Worm (Caenorhabditis elegans) whole organism, L1 larva: ENCODE data around the gene fkh-9.

Experiments used
- C16A3.4 ChIP-seq: fragments of 150-350 bp; optimal IDR thresholded peaks from 2 replicates; lab custom pipeline; 2014; ENCODE audit warnings: missing biosample characterization, missing genetic modification characterization
- C34B4.2 ChIP-seq: sonication (generic microtip); optimal IDR thresholded peaks from 2 replicates; lab custom pipeline; 2017; ENCODE audit warnings: mild to moderate bottlenecking, missing genetic modification characterization, missing compliant biosample characterization
- F16B12.6 ChIP-seq: fragments of 150-350 bp; optimal IDR thresholded peaks from 2 replicates; lab custom pipeline; 2014; ENCODE audit warnings: missing biosample characterization, missing genetic modification characterization
- aha-1 ChIP-seq: fragments of 150-350 bp; optimal IDR thresholded peaks from 2 replicates; lab custom pipeline; 2014; ENCODE audit warnings: missing biosample characterization, missing genetic modification characterization
- aly-2 ChIP-seq: fragments of 150-350 bp; optimal IDR thresholded peaks from 2 replicates; lab custom pipeline; 2014; ENCODE audit warnings: missing biosample characterization, missing genetic modification characterization
- blmp-1 ChIP-seq: fragments of 150-350 bp; optimal IDR thresholded peaks from 2 replicates; lab custom pipeline; 2014; ENCODE audit warnings: missing biosample characterization, missing genetic modification characterization
- ceh-88 ChIP-seq: fragments of 200-800 bp; sonication (Bioruptor generic); IDR thresholded peaks from 2 replicates; pipeline ENCODE4 v1.3.6; 2022; ENCODE audit warnings: missing genetic modification characterization, missing compliant biosample characterization
- ceh-90 ChIP-seq: sonication (generic microtip); optimal IDR thresholded peaks from 2 replicates; lab custom pipeline; 2016; ENCODE audit warnings: missing genetic modification characterization, missing compliant biosample characterization
- dpl-1 ChIP-seq, 3 experiments: fragments of 150-350 bp in 2 of 3; sonication (generic microtip) in 1 of 3; optimal IDR thresholded peaks; 2 replicates each; lab custom pipeline; 2014 to 2017; ENCODE audit warnings: missing biosample characterization in 3 of 3, missing genetic modification characterization in 3 of 3, missing genetic modification reagents in 3 of 3
- efl-1 ChIP-seq, 4 experiments: fragments of 150-350 bp; optimal IDR thresholded peaks in 3 of 4; peaks in 1 of 4; 1 replicate in 1 of 4; 2 replicates in 3 of 4; lab custom pipeline; 2014; ENCODE audit warnings: missing biosample characterization in 2 of 4, missing genetic modification characterization in 2 of 4, missing genetic modification reagents in 2 of 4
- egl-27 ChIP-seq, 2 experiments: fragments of 150-350 bp in 1 of 2; sonication (generic microtip); optimal IDR thresholded peaks; 3 replicates each; lab custom pipeline; 2017 to 2018; ENCODE audit warnings: missing biosample characterization in 2 of 2, missing genetic modification characterization in 2 of 2, missing genetic modification reagents in 2 of 2
- elt-2 ChIP-seq: sonication (generic microtip); optimal IDR thresholded peaks from 2 replicates; lab custom pipeline; 2016; ENCODE audit warnings: missing genetic modification characterization, mild to moderate bottlenecking, inconsistent platforms, missing compliant biosample characterization, missing genetic modification reagents
- elt-3 ChIP-seq, 6 experiments: fragments of 150-350 bp in 1 of 6; sonication (generic microtip); optimal IDR thresholded peaks; 2 replicates each; lab custom pipeline; 2017 to 2018; ENCODE audit warnings: missing biosample characterization in 6 of 6, missing genetic modification characterization in 6 of 6, inconsistent platforms in 1 of 6
- fos-1 ChIP-seq: fragments of 150-350 bp; optimal IDR thresholded peaks from 2 replicates; lab custom pipeline; 2014; ENCODE audit warnings: missing biosample characterization, missing genetic modification characterization
- grh-1 ChIP-seq: fragments of 200-800 bp; sonication (Bioruptor generic); IDR thresholded peaks from 2 replicates; pipeline ENCODE4 v1.3.6; 2022; ENCODE audit warnings: missing genetic modification reagents, missing genetic modification characterization, missing compliant biosample characterization
- hlh-17 ChIP-seq: fragments of 200-800 bp; sonication (Bioruptor generic); optimal IDR thresholded peaks from 2 replicates; lab custom pipeline; 2018; ENCODE audit warnings: missing genetic modification characterization, mild to moderate bottlenecking, missing compliant biosample characterization, moderate library complexity, borderline replicate concordance
- hlh-4 ChIP-seq: sonication (generic microtip); optimal IDR thresholded peaks from 2 replicates; lab custom pipeline; 2016; ENCODE audit warnings: mild to moderate bottlenecking, missing genetic modification characterization, missing compliant biosample characterization
- hpl-2 ChIP-seq: fragments of 150-350 bp; optimal IDR thresholded peaks from 2 replicates; lab custom pipeline; 2014; ENCODE audit warnings: missing biosample characterization, missing genetic modification reagents, missing genetic modification characterization
- irx-1 ChIP-seq: sonication (generic microtip); optimal IDR thresholded peaks from 2 replicates; lab custom pipeline; 2016; ENCODE audit warnings: missing genetic modification characterization, missing compliant biosample characterization
- isw-1 ChIP-seq: fragments of 200-800 bp; sonication (Bioruptor generic); IDR thresholded peaks from 2 replicates; pipeline ENCODE4 v1.3.6; 2022; ENCODE audit warnings: missing genetic modification characterization, missing compliant biosample characterization
- lin-14 ChIP-seq: fragments of 200-800 bp; sonication (Bioruptor generic); optimal IDR thresholded peaks from 2 replicates; lab custom pipeline; 2018; ENCODE audit warnings: mild to moderate bottlenecking, missing genetic modification characterization, moderate library complexity, missing compliant biosample characterization
- lin-35 ChIP-seq, 2 experiments: fragments of 150-350 bp; optimal IDR thresholded peaks; 2 replicates each; lab custom pipeline; 2014; ENCODE audit warnings: missing biosample characterization in 2 of 2, missing genetic modification characterization in 2 of 2, missing genetic modification reagents in 2 of 2
- lsy-2 ChIP-seq, 2 experiments: fragments of 150-350 bp; optimal IDR thresholded peaks; 2 replicates each; lab custom pipeline; 2014; ENCODE audit warnings: missing biosample characterization in 2 of 2, missing genetic modification characterization in 2 of 2
- mab-9 ChIP-seq: fragments of 200-800 bp; sonication (Bioruptor generic); IDR thresholded peaks from 2 replicates; pipeline ENCODE4 v1.3.6; 2022; ENCODE audit warnings: missing genetic modification reagents, missing genetic modification characterization, missing compliant biosample characterization
- mdl-1 ChIP-seq, 2 experiments: fragments of 150-350 bp; optimal IDR thresholded peaks; 2 replicates each; lab custom pipeline; 2014 to 2017; ENCODE audit warnings: missing biosample characterization in 2 of 2, missing genetic modification characterization in 2 of 2, inconsistent platforms in 1 of 2
- nhr-20 ChIP-seq: sonication (generic microtip); optimal IDR thresholded peaks from 2 replicates; lab custom pipeline; 2016; ENCODE audit warnings: mild to moderate bottlenecking, missing genetic modification characterization, missing compliant biosample characterization
- nhr-47 ChIP-seq: sonication (generic microtip); optimal IDR thresholded peaks from 2 replicates; lab custom pipeline; 2016; ENCODE audit warnings: mild to moderate bottlenecking, missing genetic modification characterization, moderate library complexity, missing compliant biosample characterization
- nhr-71 ChIP-seq: sonication (generic microtip); optimal IDR thresholded peaks from 2 replicates; lab custom pipeline; 2016; ENCODE audit warnings: mild to moderate bottlenecking, missing genetic modification characterization, moderate library complexity, missing compliant biosample characterization
- nhr-90 ChIP-seq: sonication (generic microtip); optimal IDR thresholded peaks from 2 replicates; lab custom pipeline; 2016; ENCODE audit warnings: mild to moderate bottlenecking, missing genetic modification characterization, missing compliant biosample characterization; ENCODE audit not compliant: poor library complexity
- pax-3 ChIP-seq: fragments of 200-800 bp; sonication (Bioruptor generic); optimal IDR thresholded peaks from 2 replicates; lab custom pipeline; 2018; ENCODE audit warnings: mild to moderate bottlenecking, missing genetic modification characterization, moderate library complexity, missing compliant biosample characterization
- pqm-1 ChIP-seq: sonication (generic microtip); optimal IDR thresholded peaks from 3 replicates; lab custom pipeline; 2017; ENCODE audit warnings: missing biosample characterization, missing genetic modification characterization
- snpc-4 ChIP-seq: fragments of 150-350 bp; optimal IDR thresholded peaks from 2 replicates; lab custom pipeline; 2014; ENCODE audit warnings: missing biosample characterization, missing genetic modification characterization
- snu-23 ChIP-seq: sonication (generic microtip); optimal IDR thresholded peaks from 2 replicates; lab custom pipeline; 2016; ENCODE audit warnings: missing genetic modification characterization, missing compliant biosample characterization
- sox-4 ChIP-seq: sonication (generic microtip); optimal IDR thresholded peaks from 2 replicates; lab custom pipeline; 2016; ENCODE audit warnings: missing genetic modification characterization, missing compliant biosample characterization
- sup-37 ChIP-seq: fragments of 200-800 bp; sonication (Bioruptor generic); optimal IDR thresholded peaks from 2 replicates; lab custom pipeline; 2018; ENCODE audit warnings: mild to moderate bottlenecking, missing genetic modification characterization, missing compliant biosample characterization
- swsn-7 ChIP-seq: sonication (generic microtip); optimal IDR thresholded peaks from 2 replicates; lab custom pipeline; 2016; ENCODE audit warnings: missing genetic modification characterization, missing compliant biosample characterization
- tbx-2 ChIP-seq: sonication (generic microtip); optimal IDR thresholded peaks from 2 replicates; lab custom pipeline; 2016; ENCODE audit warnings: missing genetic modification characterization, missing compliant biosample characterization
- unc-130 ChIP-seq: fragments of 150-350 bp; optimal IDR thresholded peaks from 2 replicates; lab custom pipeline; 2017; ENCODE audit warnings: missing biosample characterization, missing genetic modification characterization, inconsistent platforms
- unc-62 ChIP-seq: fragments of 150-350 bp; optimal IDR thresholded peaks from 2 replicates; lab custom pipeline; 2014; ENCODE audit warnings: missing biosample characterization, missing genetic modification reagents, missing genetic modification characterization
- zag-1 ChIP-seq: fragments of 150-350 bp; optimal IDR thresholded peaks from 2 replicates; lab custom pipeline; 2014; ENCODE audit warnings: missing biosample characterization, missing genetic modification characterization
- ztf-4 ChIP-seq: fragments of 150-350 bp; optimal IDR thresholded peaks from 2 replicates; lab custom pipeline; 2014; ENCODE audit warnings: missing biosample characterization, missing genetic modification characterization

Gene fkh-9

ce11 chrX:3832059-3832641 is 5.4 kb upstream of the fkh-9 start (continued):
- no peak for TF ChIP-seq unc-62 (GFP tag; lab: Kevin White, UChicago)
- peak; percentile 20 for TF ChIP-seq nhr-90
- TF ChIP-seq lin-14 (GFP tag; lab: Kevin White, UChicago) = peak; percentile 70
- no peak for TF ChIP-seq nhr-47 (tag; lab: Kevin White, UChicago)
- TF ChIP-seq pqm-1 (tag; lab: Kevin White, UChicago) = no peak
- peak in 1 of 2 experiments; percentile 69 for TF ChIP-seq mdl-1 (tag; optimal IDR thresholded peaks at IDR 0.05; lab: Kevin White, UChicago)
- TF ChIP-seq efl-1 (optimal IDR thresholded peaks at IDR 0.05; lab: Kevin White, UChicago) = no peak
- peak in 1 of 2 experiments; percentile 94 for TF ChIP-seq efl-1 (GFP tag; optimal IDR thresholded peaks at IDR 0.05 in 1 of 2; lab: Kevin White, UChicago)
- TF ChIP-seq egl-27 (tag; optimal IDR thresholded peaks at IDR 0.05; lab: Kevin White, UChicago) = no peak
- TF ChIP-seq hlh-4 = no peak
- TF ChIP-seq lsy-2 (tag; optimal IDR thresholded peaks at IDR 0.05; lab: Kevin White, UChicago) = no peak
- TF ChIP-seq hlh-17 (GFP tag; lab: Kevin White, UChicago) = no peak
- peak; percentile 2 for TF ChIP-seq unc-130 (tag; lab: Kevin White, UChicago)
- TF ChIP-seq zag-1 = no peak
- TF ChIP-seq sup-37 (GFP tag; lab: Kevin White, UChicago) = no peak
- no peak for TF ChIP-seq ceh-90
- TF ChIP-seq nhr-20 (tag; lab: Kevin White, UChicago) = peak; percentile 70
- TF ChIP-seq ztf-4 (tag; lab: Kevin White, UChicago) = no peak
- TF ChIP-seq snu-23 (GFP tag; lab: Kevin White, UChicago) = peak; percentile 62
- no peak for TF ChIP-seq aha-1 (tag; lab: Kevin White, UChicago)

ce11 chrX:3830872-3831271 is 4.1 kb upstream of the fkh-9 start:
- no peak for TF ChIP-seq isw-1 (GFP tag; lab: Robert Waterston, UW)

- TF ChIP-seq nhr-20 (tag; lab: Kevin White, UChicago) (peak; percentile 38), nhr-90 (peak; percentile 48), elt-2 (peak; percentile 93), unc-62 (GFP tag; lab: Kevin White, UChicago) (no peak), irx-1 (tag; lab: Kevin White, UChicago) (no peak), lin-14 (GFP tag; lab: Kevin White, UChicago) (peak; percentile 52), mab-9 (GFP tag; lab: Robert Waterston, UW) (no peak), ceh-88 (GFP tag; lab: Robert Waterston, UW) (no peak), elt-3 (tag; optimal IDR thresholded peaks at IDR 0.05; lab: Kevin White, UChicago) (peak in 2 of 6 experiments; percentile 26 to 56), C34B4.2 (tag; lab: Kevin White, UChicago) (no peak), C16A3.4 (tag; lab: Kevin White, UChicago) (no peak), swsn-7 (tag; lab: Kevin White, UChicago) (no peak), lin-35 (GFP tag; optimal IDR thresholded peaks at IDR 0.05; lab: Kevin White, UChicago) (peak in 1 of 2 experiments; percentile 42), pax-3 (no peak), nhr-71 (peak; percentile 21), dpl-1 (GFP tag; optimal IDR thresholded peaks at IDR 0.05; lab: Kevin White, UChicago) (no peak), pqm-1 (tag; lab: Kevin White, UChicago) (no peak), lsy-2 (tag; optimal IDR thresholded peaks at IDR 0.05; lab: Kevin White, UChicago) (peak in 1 of 2 experiments; percentile 52), grh-1 (GFP tag; lab: Robert Waterston, UW) (no peak), blmp-1 (tag; lab: Kevin White, UChicago) (peak; percentile 51), hpl-2 (GFP tag; lab: Kevin White, UChicago) (no peak), aly-2 (tag; lab: Kevin White, UChicago) (no peak), nhr-47 (tag; lab: Kevin White, UChicago) (no peak), tbx-2 (tag; lab: Kevin White, UChicago) (no peak), snpc-4 (tag; lab: Kevin White, UChicago) (no peak), snu-23 (GFP tag; lab: Kevin White, UChicago) (peak; percentile 0), F16B12.6 (tag; lab: Kevin White, UChicago) (no peak), fos-1 (tag; lab: Kevin White, UChicago) (no peak), mdl-1 (tag; optimal IDR thresholded peaks at IDR 0.05; lab: Kevin White, UChicago) (peak in 1 of 2 experiments; percentile 29), sox-4 (tag; lab: Kevin White, UChicago) (no peak)
Measured at ce11 chrX:3829605-3830004, 2.8 kb upstream of the fkh-9 start.
